Fruit fly (Drosophila melanogaster): ENCODE results near the gene rod.
A peak's percentile ranks its signal among the peaks of the same experiment; 100 is the strongest.

dm6 chr3R:31548766-31549510, 31.8 kb upstream of the rod start:
- TF ChIP-seq CoRest (tag; optimal IDR thresholded peaks at IDR 0.05) (no peak), CG15601 (tag; optimal IDR thresholded peaks at IDR 0.05) (peak; percentile 53), ftz-f1 (GFP tag; optimal IDR thresholded peaks at IDR 0.05) (no peak), jumu (GFP tag; optimal IDR thresholded peaks at IDR 0.05) (no peak), fd3F (GFP tag; optimal IDR thresholded peaks at IDR 0.05) (no peak), ATbp (GFP tag; optimal IDR thresholded peaks at IDR 0.05) (peak; percentile 40), Jarid2 (GFP tag; optimal IDR thresholded peaks at IDR 0.05) (peak; percentile 9)

Data from whole organism, embryonic.